Worm (Caenorhabditis elegans): ENCODE data around the gene T07G12.5.

DNA sequence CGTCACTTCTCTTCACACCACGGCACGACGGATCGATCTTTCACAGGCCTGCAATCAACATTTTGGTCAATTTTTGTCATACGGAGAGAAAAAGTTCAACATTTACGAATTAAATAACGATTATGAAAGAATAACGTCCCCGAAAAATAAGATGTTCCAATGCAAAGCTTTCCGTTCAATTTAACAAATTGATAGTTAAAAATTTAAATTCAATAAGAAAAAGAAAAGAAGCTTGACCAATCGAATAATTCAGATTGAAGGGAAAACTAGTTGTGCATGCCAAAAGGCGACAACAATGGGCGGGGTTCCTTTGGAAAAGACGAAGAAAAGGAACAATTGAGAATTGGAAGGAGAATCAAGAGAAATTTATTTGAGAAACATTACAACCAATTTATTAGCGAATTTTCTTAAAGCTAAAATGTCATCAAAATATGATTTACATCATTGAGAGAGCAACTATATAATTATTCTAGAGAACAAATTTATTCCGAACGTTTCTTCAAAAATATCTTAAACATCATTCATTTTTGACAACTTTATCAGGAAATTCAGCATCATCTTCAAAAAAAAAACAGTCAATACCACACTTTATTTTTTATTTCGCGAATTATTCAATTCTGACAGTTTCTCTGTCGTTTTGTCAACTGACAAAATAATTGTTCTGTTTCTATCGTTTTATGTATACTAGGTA is 43.2 kb downstream of the T07G12.5 start, which contains the start of gene tax-6:
- TF ChIP-seq elt-1 (tag; optimal IDR thresholded peaks at IDR 0.05) (no peak), mab-5 (tag; optimal IDR thresholded peaks at IDR 0.05) (no peak), nhr-11 (tag; optimal IDR thresholded peaks at IDR 0.05) (no peak), ama-1 (optimal IDR thresholded peaks at IDR 0.05) (no peak), R02D3.7 (tag; optimal IDR thresholded peaks at IDR 0.05) (no peak), unc-62 (GFP tag; optimal IDR thresholded peaks at IDR 0.05) (no peak), lsy-2 (tag; optimal IDR thresholded peaks at IDR 0.05) (no peak), aly-2 (tag; optimal IDR thresholded peaks at IDR 0.05) (no peak), mdl-1 (tag; optimal IDR thresholded peaks at IDR 0.05) (no peak), nhr-6 (tag; optimal IDR thresholded peaks at IDR 0.05) (no peak), nhr-237 (tag; optimal IDR thresholded peaks at IDR 0.05) (no peak)

Data from whole organism, L2 larva.